Fruit fly (Drosophila melanogaster): ENCODE data around the gene Prps.

Prps gene

DNA sequence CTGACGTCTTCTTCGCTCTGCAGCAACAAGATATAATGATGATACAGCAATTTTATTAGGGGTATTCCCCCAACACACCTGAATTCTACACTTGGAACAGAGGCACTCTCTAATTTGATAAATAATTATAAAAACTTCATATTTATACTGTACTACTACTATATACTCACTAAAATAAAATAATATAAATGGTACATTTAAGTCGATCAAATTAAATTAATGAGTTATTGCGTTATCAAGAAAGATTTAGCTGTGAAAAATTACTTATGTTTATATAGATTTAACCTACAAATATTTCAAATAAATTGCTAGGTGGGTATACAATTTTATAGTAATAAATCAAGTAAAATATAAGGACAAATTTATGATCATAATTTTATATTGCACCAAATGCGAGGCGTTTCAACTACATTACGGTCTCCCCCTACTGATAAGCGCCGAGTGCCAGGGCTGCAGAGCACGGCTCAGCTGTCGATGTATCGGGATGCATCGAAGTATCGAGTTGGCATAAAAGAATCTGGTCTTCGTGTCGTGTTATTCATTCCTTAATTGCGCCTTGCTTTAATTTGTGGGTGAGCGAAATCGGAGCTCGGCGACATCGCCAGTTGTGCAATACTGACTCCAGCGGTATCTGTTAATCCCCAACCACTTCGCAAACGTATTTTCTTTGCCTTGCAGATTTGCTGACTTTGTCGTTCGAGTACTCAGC, 17.5 kb upstream of the Prps start, which contains the start of gene vsg:
Gene vsg, plus strand, starts transcription at position 497 of the 709 bp plus-strand sequence.
- peak; percentile 76 for TF ChIP-seq noc (tag; optimal IDR thresholded peaks at IDR 0.05)

DNA sequence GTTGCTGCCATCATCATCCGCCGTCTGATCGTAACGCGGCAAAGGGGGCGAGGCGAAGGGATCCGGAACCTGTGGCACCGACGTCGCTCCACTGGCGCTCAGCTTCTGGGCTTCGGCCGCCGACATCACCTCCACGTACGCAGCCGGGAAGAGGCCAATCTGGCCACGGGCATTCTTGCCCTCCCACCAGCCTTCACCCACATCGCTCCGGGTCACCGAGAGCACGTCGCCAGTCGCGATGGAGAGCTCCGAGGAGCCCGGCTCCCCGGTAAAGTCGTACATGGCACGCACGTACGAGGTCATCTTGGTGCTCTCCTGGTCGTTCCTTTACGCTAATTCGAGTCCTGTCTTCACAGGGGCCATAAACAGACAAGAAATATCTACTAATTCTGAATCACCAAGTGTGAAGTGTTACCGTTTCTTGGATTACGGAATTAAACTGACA, 16.9 kb upstream of the Prps start, which contains the start of gene SH3PX1:
Gene SH3PX1, minus strand, starts transcription at position 445 of the 445 bp plus-strand sequence.
- no peak for TF ChIP-seq noc (tag; optimal IDR thresholded peaks at IDR 0.05)

DNA sequence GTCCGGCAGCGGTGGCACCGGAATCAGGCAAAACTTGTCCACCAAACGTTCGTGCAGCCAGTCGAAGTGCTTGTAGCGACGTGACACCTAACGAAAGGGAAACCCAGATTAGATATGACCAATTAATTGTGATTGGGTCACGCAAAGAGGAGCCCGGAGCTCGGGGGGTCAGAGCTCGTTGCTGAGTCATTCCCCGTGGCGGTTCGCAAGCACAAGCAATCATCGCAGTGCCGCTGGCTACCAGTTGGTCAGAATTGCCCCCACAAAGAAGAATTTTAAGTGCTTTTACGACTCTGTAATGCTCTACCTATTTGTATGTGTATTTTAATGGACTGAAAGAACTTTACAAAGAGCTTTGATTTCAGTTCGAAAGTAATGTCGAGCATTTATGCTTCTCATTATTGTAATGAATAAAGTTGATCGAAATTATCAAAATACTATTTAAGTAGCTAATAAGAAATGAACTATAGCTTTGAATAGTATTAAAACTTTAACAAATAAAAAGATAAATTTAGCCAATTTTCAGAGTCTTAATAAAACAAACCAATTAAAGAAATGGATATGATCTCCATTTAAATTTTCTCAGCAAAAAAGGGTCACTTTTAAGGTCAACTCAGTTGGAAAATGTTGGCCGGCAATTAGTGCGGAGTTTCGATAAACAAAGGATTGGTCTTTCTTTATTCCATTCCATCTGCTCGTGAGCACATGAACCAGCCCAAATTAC, 15.7 kb upstream of the Prps start:
- no peak for TF ChIP-seq noc (tag; optimal IDR thresholded peaks at IDR 0.05)

DNA sequence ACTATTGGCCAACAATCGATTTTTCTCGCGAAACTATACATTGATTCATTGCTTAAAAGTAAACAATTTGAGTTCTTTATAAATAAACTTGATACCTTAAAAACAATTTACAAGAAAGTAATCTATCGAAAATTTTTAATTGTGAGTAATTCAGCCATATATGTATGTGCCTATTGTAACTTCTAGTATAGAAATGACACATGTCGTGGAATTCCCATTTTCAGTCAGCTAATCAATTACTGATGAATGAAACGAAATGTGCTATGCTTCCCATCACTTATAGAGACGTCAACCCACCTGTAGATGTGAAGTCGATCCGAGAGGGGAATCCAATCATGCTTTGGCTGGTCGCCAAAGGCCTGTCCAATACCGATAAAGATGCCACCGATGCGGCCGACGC, 14.7 kb upstream of the Prps start:
- no peak for TF ChIP-seq noc (tag; optimal IDR thresholded peaks at IDR 0.05)

DNA sequence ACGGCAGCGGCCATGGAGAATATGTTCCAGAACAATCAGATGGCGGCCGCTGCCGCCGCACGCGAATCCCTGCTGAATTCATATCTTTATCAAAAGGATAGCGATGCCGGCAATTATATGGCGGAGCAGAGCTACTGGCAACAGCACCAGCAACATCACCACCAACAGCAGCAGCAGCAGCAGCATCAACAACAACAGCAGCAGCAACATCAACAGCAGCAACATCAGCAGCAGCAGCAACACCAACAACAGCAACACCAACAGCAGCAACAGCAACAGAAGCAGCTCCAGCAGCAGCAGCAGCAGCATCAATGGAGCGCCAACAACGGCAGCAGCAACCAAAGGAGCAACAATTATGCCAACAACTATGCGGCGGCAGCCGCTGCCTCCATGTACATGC, 12.3 kb upstream of the Prps start:
- TF ChIP-seq noc (tag; optimal IDR thresholded peaks at IDR 0.05) = no peak

DNA sequence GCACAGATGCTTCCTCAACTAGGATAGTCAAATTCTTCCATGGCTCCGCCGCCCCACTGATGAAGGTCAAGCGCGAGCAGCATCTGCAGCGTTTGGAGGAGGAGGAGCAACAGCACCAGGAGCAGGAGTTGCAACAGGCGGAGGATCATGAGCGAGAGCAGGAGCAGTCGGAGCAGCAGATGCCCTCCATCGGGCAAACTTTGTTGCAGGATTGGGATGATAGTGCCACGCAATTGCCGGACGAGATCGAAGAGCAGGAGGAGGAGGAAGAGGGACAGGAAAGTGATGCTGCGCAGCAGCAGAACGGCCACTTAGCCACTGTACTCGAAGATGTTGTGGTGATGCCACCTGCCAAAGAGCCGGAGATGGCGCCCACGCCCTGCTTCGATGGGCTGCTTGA, 9.1 kb upstream of the Prps start:
- TF ChIP-seq noc (tag; optimal IDR thresholded peaks at IDR 0.05) = no peak

DNA sequence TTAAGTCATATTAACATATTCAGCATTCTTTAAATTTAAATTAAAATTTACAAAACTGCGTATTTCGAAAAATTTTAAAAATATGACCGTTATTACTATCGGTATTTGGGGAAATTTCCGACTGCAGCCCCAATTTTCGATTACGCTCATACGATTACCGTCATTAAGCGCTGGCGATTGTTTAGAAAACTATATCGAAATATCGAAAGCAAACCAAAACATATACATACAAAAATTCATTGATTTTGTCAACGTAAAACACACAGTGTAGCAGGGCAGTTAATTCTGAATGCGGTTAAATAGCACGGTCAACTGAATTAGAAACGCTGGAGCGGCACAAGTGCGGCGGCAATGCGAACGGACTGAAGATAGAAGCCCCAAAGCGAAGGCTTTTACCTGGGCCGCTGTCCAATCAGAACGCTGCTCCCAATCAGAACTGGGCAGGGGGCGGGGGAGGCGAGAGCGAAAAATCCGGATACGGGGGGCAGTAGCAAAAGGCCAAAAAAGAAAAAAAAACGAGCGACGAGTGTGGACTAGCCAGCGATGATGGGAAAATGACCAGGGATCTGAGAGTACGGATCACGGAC, 7.8 kb upstream of the Prps start, which contains the start of gene CG16711:
Gene CG16711, plus strand, starts transcription at position 170 of the 587 bp plus-strand sequence.
- no peak for TF ChIP-seq noc (tag; optimal IDR thresholded peaks at IDR 0.05)

DNA sequence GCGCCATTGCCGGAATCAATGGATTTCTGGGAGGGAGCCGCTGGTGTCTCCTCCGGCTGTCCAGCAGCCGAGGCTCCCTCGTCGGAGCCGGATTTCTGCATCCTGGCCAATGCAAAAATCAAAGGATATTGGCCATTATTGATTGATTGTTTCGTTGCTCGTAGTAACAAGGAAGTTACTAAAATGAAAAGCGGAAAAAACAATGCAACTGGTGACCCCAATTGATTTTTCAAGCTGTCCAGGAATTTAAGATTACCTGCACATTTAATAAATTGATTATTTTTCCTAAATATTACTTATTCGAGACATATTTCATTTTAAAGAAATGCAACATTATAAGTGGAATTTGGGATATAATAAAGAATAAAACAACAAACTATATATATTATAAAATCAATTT, 7.0 kb upstream of the Prps start, which contains the start of gene CG6761:
Gene CG6761, minus strand, starts transcription at position 101 of the 400 bp plus-strand sequence.
- TF ChIP-seq noc (tag; optimal IDR thresholded peaks at IDR 0.05) = no peak

DNA sequence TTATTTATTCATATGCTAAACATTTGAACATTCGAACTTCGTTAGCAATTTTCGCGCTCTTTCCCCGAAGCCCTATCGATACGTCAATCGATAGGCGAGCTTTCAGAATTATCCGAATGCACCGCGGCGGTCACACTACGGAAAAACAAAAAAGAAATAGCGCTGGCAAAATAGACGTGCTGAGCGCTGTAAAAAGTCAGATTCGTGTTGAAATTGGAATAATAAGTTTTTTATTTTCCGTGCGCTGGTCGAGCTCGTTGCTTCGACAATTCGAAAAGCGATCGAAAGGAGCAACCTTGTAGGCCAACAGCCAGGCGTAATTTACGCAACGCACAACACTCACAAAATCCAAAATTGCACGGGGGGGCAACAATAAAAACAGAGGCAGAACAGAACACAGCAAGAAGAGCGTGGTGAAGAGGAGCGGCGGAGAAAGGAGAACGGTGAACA, 1.7 kb upstream of the Prps start, which contains the start of gene Ubc4:
Gene Ubc4, plus strand, starts transcription at position 144 of the 450 bp plus-strand sequence.
- no peak for TF ChIP-seq noc (tag; optimal IDR thresholded peaks at IDR 0.05)

DNA sequence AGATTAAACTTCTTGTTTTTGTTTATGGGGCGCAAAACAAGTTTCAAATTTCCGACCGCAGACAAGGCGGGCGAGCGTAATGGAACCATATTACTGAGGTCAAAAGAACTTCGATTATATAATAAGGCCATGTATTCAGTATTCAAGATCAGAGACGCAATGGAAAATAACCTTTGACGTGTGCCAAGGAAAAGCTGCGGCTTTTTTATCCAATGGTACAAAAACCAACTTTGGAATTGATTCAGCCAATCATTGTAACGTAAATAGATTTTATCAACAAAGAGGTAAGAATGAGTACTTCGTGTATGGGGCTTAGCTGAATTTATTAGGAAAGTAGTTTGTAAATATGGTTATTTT, 1.0 kb upstream of the Prps start:
- no peak for TF ChIP-seq noc (tag; optimal IDR thresholded peaks at IDR 0.05)

DNA sequence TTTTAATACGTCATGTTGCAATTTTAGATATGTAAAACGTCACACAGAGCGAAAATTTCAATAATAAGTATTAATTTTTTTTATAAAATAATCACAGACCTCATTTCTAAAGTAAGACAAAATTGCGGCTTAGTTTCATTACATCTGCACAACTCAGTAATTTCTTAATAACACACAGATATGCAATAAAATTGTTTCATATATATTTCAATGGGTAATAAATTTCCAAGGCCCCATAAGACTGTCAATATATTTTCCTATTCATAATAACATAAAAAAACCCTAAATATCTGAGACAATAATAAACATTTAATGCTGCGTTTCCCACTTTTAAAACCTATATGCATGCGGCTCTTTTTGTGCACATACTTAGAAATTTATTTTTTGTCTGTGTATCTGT, 853 bp downstream of the Prps start:
- no peak for TF ChIP-seq noc (tag; optimal IDR thresholded peaks at IDR 0.05)

DNA sequence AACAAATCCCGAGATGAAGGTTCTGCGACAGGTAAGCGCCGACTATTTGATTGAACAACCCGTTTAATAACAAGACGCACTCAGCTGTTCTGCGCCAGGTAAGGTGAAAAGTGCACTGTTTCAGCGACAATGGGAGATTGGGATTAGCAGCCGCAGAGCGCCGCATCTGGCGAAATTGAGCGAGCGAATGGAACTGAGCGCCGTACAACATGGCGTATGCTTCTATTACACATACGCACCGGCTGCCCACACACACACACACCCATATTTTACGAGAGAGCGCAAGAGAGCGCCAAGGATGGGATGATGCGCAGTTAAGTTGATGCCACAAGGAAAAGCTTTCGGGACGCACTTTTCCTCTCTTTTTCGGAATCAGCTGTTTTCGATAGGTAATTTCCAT, 1.3 kb downstream of the Prps start:
- no peak for TF ChIP-seq noc (tag; optimal IDR thresholded peaks at IDR 0.05)

DNA sequence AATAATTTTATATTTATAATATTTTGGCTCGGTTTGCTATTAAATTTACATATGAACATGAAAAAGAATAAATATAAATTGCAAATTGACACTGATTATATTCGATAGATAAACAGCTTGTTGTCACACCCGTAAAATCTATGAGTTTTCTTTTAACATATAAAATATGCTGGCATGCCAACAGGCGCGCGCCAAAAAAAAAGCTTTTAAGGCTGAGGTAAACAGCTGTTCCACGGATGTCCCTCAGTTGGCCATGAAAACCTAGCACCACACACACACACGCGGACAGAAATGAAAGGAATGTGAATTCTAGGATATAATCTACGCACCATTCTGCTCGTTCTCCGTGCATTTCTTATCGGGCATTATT, 1.6 kb downstream of the Prps start:
- no peak for TF ChIP-seq noc (tag; optimal IDR thresholded peaks at IDR 0.05)

DNA sequence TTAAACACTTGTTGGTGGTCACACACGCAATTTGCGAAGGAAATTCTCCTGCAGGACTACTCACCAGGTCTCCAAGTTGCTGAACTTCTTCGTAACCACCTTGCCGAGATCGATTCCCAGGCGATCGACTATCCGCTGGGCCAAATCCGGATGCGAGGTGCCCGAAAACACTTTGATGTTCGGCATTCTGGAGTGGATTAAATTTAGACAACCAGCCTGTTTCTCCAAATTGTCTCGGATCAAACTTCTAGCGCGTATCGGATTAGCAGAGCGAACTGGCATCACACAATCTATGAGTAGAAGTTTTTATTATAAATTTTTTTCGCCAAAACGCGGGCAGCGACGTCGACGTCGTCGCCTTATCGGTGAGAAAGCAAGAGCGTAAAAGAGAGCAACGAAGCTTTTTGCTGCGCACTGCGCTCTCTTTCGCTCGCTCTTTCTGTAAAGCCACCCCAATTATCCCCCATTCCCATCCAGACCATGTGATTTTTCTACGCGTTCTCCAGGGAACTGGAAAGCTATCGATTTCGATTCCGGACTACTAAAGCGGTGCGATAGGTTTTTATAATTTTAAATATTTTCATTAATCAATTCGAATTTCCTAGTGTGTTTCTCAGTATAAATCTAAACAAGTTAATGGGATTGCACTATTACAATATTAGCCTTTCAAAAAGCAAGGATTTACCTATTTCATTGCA, 2.2 kb downstream of the Prps start:
- no peak for TF ChIP-seq noc (tag; optimal IDR thresholded peaks at IDR 0.05)

DNA sequence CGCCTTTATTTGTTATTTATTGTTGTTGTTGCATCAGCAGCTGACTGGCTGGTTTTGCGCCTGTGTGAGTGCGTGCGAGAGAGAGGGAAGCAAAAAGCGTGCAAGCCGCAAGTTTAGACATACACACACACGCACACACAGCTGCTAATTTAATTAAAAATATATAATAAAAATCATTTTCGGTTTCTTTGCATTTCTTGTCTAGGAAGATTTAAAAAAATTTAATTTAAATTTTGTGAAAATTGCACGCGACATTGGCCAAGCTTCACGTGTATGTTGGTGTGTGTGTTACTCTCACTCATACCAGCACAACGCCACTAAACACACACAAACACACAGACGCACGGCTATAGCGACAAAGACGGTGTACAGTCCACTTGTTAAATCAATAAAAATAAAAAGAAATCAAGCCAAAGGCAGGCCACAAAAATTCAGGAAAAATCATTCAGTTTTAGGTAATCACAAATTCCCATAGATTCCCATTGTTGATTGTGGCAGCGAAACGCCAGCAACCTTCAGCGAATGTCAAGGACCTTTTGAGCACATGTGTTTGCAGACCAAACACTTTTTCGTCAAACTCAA, 2.9 kb downstream of the Prps start:
- no peak for TF ChIP-seq noc (tag; optimal IDR thresholded peaks at IDR 0.05)

All from whole organism, larva.